Worm (Caenorhabditis elegans) whole organism, L3 larva: Measurements from ENCODE around the gene F59A1.6.

Experiments
- R02D3.7 ChIP-seq: fragments of 150-350 bp; optimal IDR thresholded peaks from 2 replicates; lab custom pipeline; 2014; ENCODE audit warnings: missing biosample characterization, missing genetic modification characterization
- aly-2 ChIP-seq: fragments of 150-350 bp; optimal IDR thresholded peaks from 2 replicates; lab custom pipeline; 2014; ENCODE audit warnings: missing biosample characterization, missing genetic modification characterization
- ama-1 ChIP-seq: fragments of 150-350 bp; optimal IDR thresholded peaks from 2 replicates; lab custom pipeline; 2018
- ceh-16 ChIP-seq: sonication (generic microtip); optimal IDR thresholded peaks from 2 replicates; lab custom pipeline; 2017; ENCODE audit warnings: missing biosample characterization, missing genetic modification characterization
- ceh-28 ChIP-seq: fragments of 150-350 bp; optimal IDR thresholded peaks from 2 replicates; lab custom pipeline; 2014; ENCODE audit warnings: missing biosample characterization, missing genetic modification reagents, missing genetic modification characterization
- ceh-82 ChIP-seq: fragments of 150-350 bp; optimal IDR thresholded peaks from 2 replicates; lab custom pipeline; 2014; ENCODE audit warnings: missing biosample characterization, missing genetic modification characterization
- ceh-9 ChIP-seq: sonication (generic microtip); optimal IDR thresholded peaks from 2 replicates; lab custom pipeline; 2018; ENCODE audit warnings: missing biosample characterization, missing genetic modification characterization
- daf-12 ChIP-seq: fragments of 150-350 bp; optimal IDR thresholded peaks from 2 replicates; lab custom pipeline; 2014; ENCODE audit warnings: missing biosample characterization, missing genetic modification reagents, missing genetic modification characterization
- egl-27 ChIP-seq: sonication (generic microtip); optimal IDR thresholded peaks from 4 replicates; lab custom pipeline; 2017; ENCODE audit warnings: missing biosample characterization, missing genetic modification reagents, missing genetic modification characterization
- egl-5 ChIP-seq: fragments of 150-350 bp; optimal IDR thresholded peaks from 2 replicates; lab custom pipeline; 2017; ENCODE audit warnings: missing biosample characterization, missing genetic modification reagents, missing genetic modification characterization, inconsistent platforms
- elt-2 ChIP-seq: sonication (generic microtip); optimal IDR thresholded peaks from 2 replicates; lab custom pipeline; 2016; ENCODE audit warnings: missing genetic modification reagents, mild to moderate bottlenecking, missing genetic modification characterization, missing compliant biosample characterization
- elt-3 ChIP-seq, 3 experiments: fragments of 150-350 bp in 1 of 3; sonication (generic microtip) in 2 of 3; optimal IDR thresholded peaks; 2 replicates in 2 of 3; 4 replicates in 1 of 3; lab custom pipeline; 2014 to 2017; ENCODE audit warnings: missing biosample characterization in 3 of 3, missing genetic modification characterization in 3 of 3
- eor-1 ChIP-seq, 2 experiments: fragments of 150-350 bp; optimal IDR thresholded peaks; 2 replicates each; lab custom pipeline; 2014 to 2018; ENCODE audit warnings: missing biosample characterization in 2 of 2, missing genetic modification characterization in 2 of 2
- fkh-10 ChIP-seq: sonication (generic microtip); optimal IDR thresholded peaks from 2 replicates; lab custom pipeline; 2017; ENCODE audit warnings: missing biosample characterization, missing genetic modification reagents, missing genetic modification characterization
- hmg-11 ChIP-seq: sonication (generic microtip); optimal IDR thresholded peaks from 2 replicates; lab custom pipeline; 2016; ENCODE audit warnings: missing genetic modification characterization, missing compliant biosample characterization
- jun-1 ChIP-seq: fragments of 150-350 bp; optimal IDR thresholded peaks from 2 replicates; lab custom pipeline; 2014; ENCODE audit warnings: missing biosample characterization, missing genetic modification reagents, missing genetic modification characterization
- lin-15B ChIP-seq: fragments of 150-350 bp; optimal IDR thresholded peaks from 2 replicates; lab custom pipeline; 2014; ENCODE audit warnings: missing biosample characterization, missing genetic modification characterization
- lin-39 ChIP-seq: fragments of 150-350 bp; optimal IDR thresholded peaks from 2 replicates; lab custom pipeline; 2018; ENCODE audit warnings: missing biosample characterization, missing genetic modification reagents, missing genetic modification characterization
- lsy-12 ChIP-seq: sonication (generic microtip); optimal IDR thresholded peaks from 2 replicates; lab custom pipeline; 2016; ENCODE audit warnings: mild to moderate bottlenecking, missing genetic modification characterization, missing compliant biosample characterization
- mdl-1 ChIP-seq: fragments of 150-350 bp; optimal IDR thresholded peaks from 2 replicates; lab custom pipeline; 2014; ENCODE audit warnings: missing biosample characterization, missing genetic modification characterization
- mml-1 ChIP-seq: fragments of 150-350 bp; sonication (generic microtip); optimal IDR thresholded peaks from 3 replicates; lab custom pipeline; 2014; ENCODE audit warnings: missing biosample characterization, missing genetic modification characterization
- nhr-11 ChIP-seq: fragments of 150-350 bp; optimal IDR thresholded peaks from 2 replicates; lab custom pipeline; 2014; ENCODE audit warnings: missing biosample characterization, missing genetic modification characterization
- nhr-23 ChIP-seq: fragments of 150-350 bp; optimal IDR thresholded peaks from 2 replicates; lab custom pipeline; 2014; ENCODE audit warnings: missing biosample characterization, missing genetic modification reagents, missing genetic modification characterization
- nhr-237 ChIP-seq: fragments of 150-350 bp; optimal IDR thresholded peaks from 2 replicates; lab custom pipeline; 2014; ENCODE audit warnings: missing biosample characterization, missing genetic modification characterization
- nhr-25 ChIP-seq: sonication (generic microtip); optimal IDR thresholded peaks from 2 replicates; lab custom pipeline; 2017; ENCODE audit warnings: missing biosample characterization, missing genetic modification characterization
- nhr-28 ChIP-seq: fragments of 150-350 bp; optimal IDR thresholded peaks from 2 replicates; lab custom pipeline; 2014; ENCODE audit warnings: missing biosample characterization, missing genetic modification characterization
- nhr-43 ChIP-seq: sonication (generic microtip); optimal IDR thresholded peaks from 2 replicates; lab custom pipeline; 2016; ENCODE audit warnings: mild to moderate bottlenecking, missing genetic modification characterization, missing compliant biosample characterization; ENCODE audit not compliant: poor library complexity, severe bottlenecking
- nhr-67 ChIP-seq: fragments of 150-350 bp; optimal IDR thresholded peaks from 2 replicates; lab custom pipeline; 2014; ENCODE audit warnings: missing biosample characterization, missing genetic modification characterization
- nhr-77 ChIP-seq: fragments of 150-350 bp; optimal IDR thresholded peaks from 2 replicates; lab custom pipeline; 2014; ENCODE audit warnings: missing biosample characterization, missing genetic modification characterization
- pha-4 ChIP-seq: fragments of 150-350 bp; optimal IDR thresholded peaks from 2 replicates; lab custom pipeline; 2014; ENCODE audit warnings: missing biosample characterization, missing genetic modification reagents, missing genetic modification characterization
- pqm-1 ChIP-seq: fragments of 150-350 bp; optimal IDR thresholded peaks from 2 replicates; lab custom pipeline; 2017; ENCODE audit warnings: missing biosample characterization, missing genetic modification characterization, inconsistent platforms
- skn-1 ChIP-seq: fragments of 150-350 bp; optimal IDR thresholded peaks from 2 replicates; lab custom pipeline; 2014; ENCODE audit warnings: missing biosample characterization, missing genetic modification characterization
- snpc-4 ChIP-seq: fragments of 150-350 bp; optimal IDR thresholded peaks from 2 replicates; lab custom pipeline; 2014; ENCODE audit warnings: missing biosample characterization, missing genetic modification characterization
- tbx-2 ChIP-seq: sonication (generic microtip); optimal IDR thresholded peaks from 2 replicates; lab custom pipeline; 2016; ENCODE audit warnings: mild to moderate bottlenecking, missing genetic modification characterization, missing compliant biosample characterization
- unc-39 ChIP-seq: sonication (generic microtip); optimal IDR thresholded peaks from 4 replicates; lab custom pipeline; 2017; ENCODE audit warnings: missing biosample characterization, missing genetic modification characterization
- zag-1 ChIP-seq: fragments of 150-350 bp; optimal IDR thresholded peaks from 2 replicates; lab custom pipeline; 2014; ENCODE audit warnings: missing biosample characterization, missing genetic modification characterization
- ztf-11 ChIP-seq: fragments of 150-350 bp; optimal IDR thresholded peaks from 2 replicates; lab custom pipeline; 2014; ENCODE audit warnings: missing biosample characterization, missing genetic modification characterization
- ztf-4 ChIP-seq: fragments of 150-350 bp; optimal IDR thresholded peaks from 2 replicates; lab custom pipeline; 2014; ENCODE audit warnings: missing biosample characterization, missing genetic modification characterization

F59A1.6 gene

DNA sequence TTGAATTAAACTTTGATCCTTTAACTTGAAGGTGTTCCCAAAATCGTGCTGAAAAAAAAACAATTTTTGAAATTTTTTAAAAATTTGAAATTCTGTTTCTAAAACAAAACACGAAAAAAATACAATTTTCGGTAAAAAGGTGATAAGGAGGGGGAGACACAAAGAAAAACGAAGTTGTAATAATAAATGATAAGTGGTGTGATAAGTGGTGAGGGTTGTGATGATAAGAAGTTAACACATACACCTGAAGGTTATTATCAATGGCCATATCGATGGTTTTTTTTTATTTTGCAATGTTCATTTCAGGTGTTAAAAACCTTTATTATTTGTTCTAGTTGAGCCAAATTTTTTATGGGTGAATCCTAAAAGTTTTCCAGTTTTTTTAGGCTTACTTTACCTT is 29.4 kb downstream of the F59A1.6 start, which contains the start of gene twk-33:
TSS of gene twk-33 (minus strand) at position 48 of the 400 bp plus-strand sequence.
- TF ChIP-seq elt-2: peak; percentile 97
- TF ChIP-seq daf-12 (tag; lab: Kevin White, UChicago): no peak
- TF ChIP-seq pqm-1: peak; percentile 91
- TF ChIP-seq lsy-12 (tag; lab: Kevin White, UChicago): no peak
- TF ChIP-seq mml-1 (tag; lab: Kevin White, UChicago): no peak

DNA sequence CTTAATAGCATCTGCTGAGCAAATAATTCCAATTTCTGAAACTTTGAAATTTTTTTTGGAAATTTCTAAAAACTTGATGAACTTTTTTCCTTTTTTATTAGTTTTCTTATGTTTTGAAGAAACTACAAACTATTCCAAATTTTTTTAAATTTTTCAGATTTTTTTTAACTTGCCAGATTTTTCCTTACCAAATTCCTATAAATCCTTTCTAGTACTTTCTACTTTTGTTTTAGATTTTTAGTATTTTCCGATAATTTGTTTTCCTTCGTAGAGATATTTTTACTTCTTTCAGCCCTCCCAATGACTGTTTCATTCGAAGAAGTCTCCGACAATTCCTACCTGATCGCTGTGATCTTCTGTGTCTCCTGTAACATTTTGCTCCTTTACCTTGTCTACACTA is 33.7 kb downstream of the F59A1.6 start, which contains the start of gene str-77:
TSS of gene str-77 (plus strand) at position 301 of the 400 bp plus-strand sequence.
- TF ChIP-seq ztf-4 (tag; lab: Kevin White, UChicago) (no peak), snpc-4 (tag; lab: Kevin White, UChicago) (no peak), mml-1 (tag; lab: Kevin White, UChicago) (no peak), elt-2 (no peak), eor-1 (tag; optimal IDR thresholded peaks at IDR 0.05; lab: Kevin White, UChicago) (no peak), egl-5 (no peak), elt-3 (tag; optimal IDR thresholded peaks at IDR 0.05; lab: Kevin White, UChicago) (no peak), zag-1 (tag; lab: Kevin White, UChicago) (no peak), ceh-16 (tag; lab: Kevin White, UChicago) (no peak), R02D3.7 (tag; lab: Kevin White, UChicago) (no peak), pha-4 (tag; lab: Kevin White, UChicago) (no peak), nhr-11 (tag; lab: Kevin White, UChicago) (no peak), ceh-9 (tag; lab: Kevin White, UChicago) (no peak), ztf-11 (tag; lab: Kevin White, UChicago) (no peak), nhr-25 (tag; lab: Kevin White, UChicago) (no peak), hmg-11 (tag; lab: Kevin White, UChicago) (no peak), nhr-237 (tag; lab: Kevin White, UChicago) (no peak)

DNA sequence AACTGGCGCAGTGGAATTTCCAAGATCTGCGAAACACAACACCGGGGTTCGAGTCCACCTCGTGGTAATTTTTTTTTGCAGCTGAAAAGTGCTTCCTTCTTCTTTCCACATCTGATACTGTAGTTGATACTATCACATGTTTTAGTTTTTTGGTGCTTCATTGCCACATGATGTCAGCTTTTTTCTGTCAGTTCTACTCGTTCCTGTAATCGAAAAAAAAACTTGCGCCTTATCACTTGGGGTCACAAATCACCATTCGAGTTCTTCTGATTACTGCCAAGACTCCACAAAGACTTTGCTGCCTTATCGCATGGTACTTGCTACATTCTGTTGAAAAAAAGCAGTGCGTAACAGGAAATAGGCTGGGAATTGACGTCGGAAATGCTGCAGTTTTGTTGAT is 36.8 kb downstream of the F59A1.6 start:
- peak; percentile 99 for TF ChIP-seq elt-2
- TF ChIP-seq lin-15B: no peak
- TF ChIP-seq fkh-10: no peak
- peak; percentile 47 for TF ChIP-seq pha-4 (tag; lab: Kevin White, UChicago)
- peak; percentile 98 for TF ChIP-seq pqm-1
- TF ChIP-seq nhr-67 (tag; lab: Kevin White, UChicago): no peak
- TF ChIP-seq egl-27 (tag; lab: Kevin White, UChicago): peak; percentile 35
- peak; percentile 84 for TF ChIP-seq jun-1 (tag; lab: Kevin White, UChicago)
- TF ChIP-seq ceh-28 (tag; lab: Kevin White, UChicago): peak; percentile 19
- no peak for TF ChIP-seq tbx-2 (tag; lab: Kevin White, UChicago)
- TF ChIP-seq snpc-4 (tag; lab: Kevin White, UChicago): no peak
- TF ChIP-seq ama-1: no peak
- no peak for TF ChIP-seq nhr-28 (tag; lab: Kevin White, UChicago)
- no peak for TF ChIP-seq unc-39 (tag; lab: Kevin White, UChicago)

DNA sequence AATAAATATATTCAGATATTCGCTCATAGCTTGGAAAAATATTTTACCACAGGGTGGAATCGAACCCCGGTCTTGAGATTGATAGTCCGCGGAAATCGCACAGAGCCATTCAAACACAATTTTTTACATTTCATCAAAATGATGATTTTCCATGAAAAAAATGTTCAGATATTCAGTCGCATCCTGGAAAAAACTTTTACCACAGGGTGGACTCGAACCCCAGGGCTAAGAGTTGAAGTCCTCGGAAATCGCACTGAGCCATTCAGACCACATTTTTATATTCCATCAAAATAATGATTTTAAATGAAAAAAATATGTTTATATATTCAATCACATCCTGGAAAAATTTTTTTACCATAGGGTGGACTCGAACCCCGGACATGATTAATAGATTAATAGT is 37.6 kb downstream of the F59A1.6 start:
- TF ChIP-seq nhr-25 (tag; lab: Kevin White, UChicago) (no peak), mdl-1 (tag; lab: Kevin White, UChicago) (no peak), lin-39 (tag; lab: Kevin White, UChicago) (no peak), tbx-2 (tag; lab: Kevin White, UChicago) (no peak), skn-1 (no peak), ama-1 (no peak), fkh-10 (no peak), nhr-237 (tag; lab: Kevin White, UChicago) (no peak), nhr-43 (tag; lab: Kevin White, UChicago) (no peak), eor-1 (tag; optimal IDR thresholded peaks at IDR 0.05; lab: Kevin White, UChicago) (no peak)

DNA sequence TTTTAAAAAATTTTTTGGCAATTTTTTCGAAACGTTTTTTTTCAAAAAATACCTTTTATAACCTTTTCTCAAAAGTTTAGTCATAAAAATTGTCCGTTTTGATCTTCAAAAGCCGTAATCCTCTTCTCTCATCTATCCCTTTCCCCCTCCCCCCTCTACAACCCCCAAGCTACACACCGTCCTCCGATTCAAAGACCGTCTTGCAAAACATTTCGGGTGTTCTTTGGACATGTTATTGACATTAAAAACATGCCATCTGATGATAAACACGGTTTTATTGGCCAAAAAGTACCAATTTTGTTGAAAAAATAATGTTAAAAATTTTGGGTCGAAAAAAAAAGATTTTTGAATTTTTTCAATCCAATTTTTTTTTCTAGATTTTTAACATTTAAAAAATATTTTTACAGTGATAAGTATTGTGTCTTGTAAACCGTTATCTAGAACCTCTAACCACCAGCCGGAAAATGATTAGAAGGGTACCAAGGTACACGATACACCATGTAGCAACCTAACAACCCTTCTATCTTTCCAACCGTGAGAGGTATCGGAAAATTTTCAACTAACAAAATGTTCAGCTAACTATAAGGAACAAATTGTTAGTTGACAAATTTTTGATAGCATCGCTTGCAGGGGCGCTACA is 38.3 kb downstream of the F59A1.6 start:
- no peak for TF ChIP-seq egl-5
- TF ChIP-seq ztf-11 (tag; lab: Kevin White, UChicago): no peak
- no peak for TF ChIP-seq ceh-9 (tag; lab: Kevin White, UChicago)
- no peak for TF ChIP-seq ceh-82 (tag; lab: Kevin White, UChicago)
- TF ChIP-seq lsy-12 (tag; lab: Kevin White, UChicago): no peak
- TF ChIP-seq ztf-4 (tag; lab: Kevin White, UChicago): no peak
- no peak for TF ChIP-seq ama-1
- peak; percentile 52 for TF ChIP-seq elt-2
- no peak for TF ChIP-seq aly-2 (tag; lab: Kevin White, UChicago)
- peak; percentile 8 for TF ChIP-seq nhr-23 (tag; lab: Kevin White, UChicago)
- no peak for TF ChIP-seq nhr-77
- TF ChIP-seq pha-4 (tag; lab: Kevin White, UChicago): peak; percentile 20
- no peak for TF ChIP-seq nhr-67 (tag; lab: Kevin White, UChicago)
- peak; percentile 58 for TF ChIP-seq pqm-1
- TF ChIP-seq jun-1 (tag; lab: Kevin White, UChicago): no peak
- no peak for TF ChIP-seq nhr-237 (tag; lab: Kevin White, UChicago)
- no peak for TF ChIP-seq ceh-28 (tag; lab: Kevin White, UChicago)
